Worm (Caenorhabditis elegans) whole organism, L4 larva: ENCODE results near the gene clh-4.

Source experiments
- F37D6.2 ChIP-seq: sonication (generic microtip); optimal IDR thresholded peaks from 2 replicates; lab custom pipeline; 2016; ENCODE audit warnings: mild to moderate bottlenecking, missing genetic modification characterization, missing compliant biosample characterization
- F44E2.7 ChIP-seq: fragments of 200-800 bp; sonication (Bioruptor generic); IDR thresholded peaks from 2 replicates; pipeline ENCODE4 v2.1.2; 2022; ENCODE audit warnings: missing genetic modification characterization, missing compliant biosample characterization
- T20F7.1 ChIP-seq: fragments of 200-800 bp; sonication (Bioruptor generic); optimal IDR thresholded peaks from 2 replicates; lab custom pipeline; 2018; ENCODE audit warnings: mild to moderate bottlenecking, missing genetic modification characterization, missing compliant biosample characterization
- T26A8.4 ChIP-seq: fragments of 200-800 bp; sonication (Bioruptor generic); IDR thresholded peaks from 2 replicates; pipeline ENCODE4 v1.3.6; 2022; ENCODE audit warnings: missing genetic modification characterization, missing compliant biosample characterization
- Y48G9A.11 ChIP-seq: fragments of 200-800 bp; sonication (Bioruptor generic); IDR thresholded peaks from 2 replicates; pipeline ENCODE4 v1.3.6; 2022; ENCODE audit warnings: missing genetic modification reagents, missing genetic modification characterization, missing compliant biosample characterization
- ZK546.5 ChIP-seq, 2 experiments: sonication (generic microtip); optimal IDR thresholded peaks; 2 replicates each; lab custom pipeline; 2017; ENCODE audit warnings: missing biosample characterization in 2 of 2, missing genetic modification characterization in 2 of 2
- aha-1 ChIP-seq: fragments of 150-350 bp; peaks from one replicate; lab custom pipeline; 2014; ENCODE audit warnings: missing biosample characterization, missing genetic modification characterization
- ama-1 ChIP-seq: fragments of 150-350 bp; optimal IDR thresholded peaks from 2 replicates; lab custom pipeline; 2014; ENCODE audit warnings: inconsistent platforms, mixed read lengths
- daf-16 ChIP-seq, 3 experiments: sonication (generic microtip); optimal IDR thresholded peaks; 2 replicates each; lab custom pipeline; 2016 to 2017; ENCODE audit warnings: missing genetic modification characterization in 3 of 3, missing genetic modification reagents in 3 of 3, mild to moderate bottlenecking in 2 of 3, missing compliant biosample characterization in 2 of 3, missing biosample characterization in 1 of 3, moderate library complexity in 1 of 3
- daf-19 ChIP-seq: fragments of 200-800 bp; sonication (Bioruptor generic); conservative IDR thresholded peaks from 2 replicates; pipeline ENCODE4 v1.3.6; 2022; ENCODE audit warnings: missing genetic modification characterization, missing compliant biosample characterization
- dmd-9 ChIP-seq: fragments of 200-800 bp; sonication (Bioruptor generic); IDR thresholded peaks from 2 replicates; pipeline ENCODE4 v1.3.6; 2022; ENCODE audit warnings: missing genetic modification reagents, missing genetic modification characterization, missing compliant biosample characterization
- egl-43 ChIP-seq: fragments of 200-800 bp; sonication (Bioruptor generic); IDR thresholded peaks from 2 replicates; pipeline ENCODE4 v1.3.6; 2022; ENCODE audit warnings: missing genetic modification reagents, missing genetic modification characterization, missing compliant biosample characterization
- fkh-10 ChIP-seq: fragments of 150-350 bp; optimal IDR thresholded peaks from 2 replicates; lab custom pipeline; 2014; ENCODE audit warnings: missing biosample characterization, missing genetic modification reagents, missing genetic modification characterization
- gei-8 ChIP-seq: fragments of 200-800 bp; sonication (Bioruptor generic); optimal IDR thresholded peaks from 2 replicates; lab custom pipeline; 2018; ENCODE audit warnings: mild to moderate bottlenecking, missing genetic modification characterization, missing compliant biosample characterization
- hif-1 ChIP-seq, 2 experiments: sonication (generic microtip); optimal IDR thresholded peaks; 2 replicates each; lab custom pipeline; 2016 to 2017; ENCODE audit warnings: missing compliant biosample characterization in 2 of 2, missing genetic modification characterization in 2 of 2, missing genetic modification reagents in 2 of 2, missing genotype in 2 of 2, mild to moderate bottlenecking in 1 of 2
- hlh-30 ChIP-seq: sonication (generic microtip); optimal IDR thresholded peaks from 2 replicates; lab custom pipeline; 2017; ENCODE audit warnings: antibody characterized with exemption, mild to moderate bottlenecking, missing genetic modification characterization, missing compliant biosample characterization; ENCODE audit not compliant: insufficient read depth
- jun-1 ChIP-seq: fragments of 150-350 bp; optimal IDR thresholded peaks from 2 replicates; lab custom pipeline; 2014; ENCODE audit warnings: missing biosample characterization, missing genetic modification reagents, missing genetic modification characterization
- lin-1 ChIP-seq: fragments of 200-800 bp; sonication (Bioruptor generic); IDR thresholded peaks from 2 replicates; pipeline ENCODE4 v1.3.6; 2022; ENCODE audit warnings: missing genetic modification reagents, missing genetic modification characterization, missing compliant biosample characterization
- mdl-1 ChIP-seq, 2 experiments: fragments of 150-350 bp in 1 of 2; sonication (generic microtip) in 1 of 2; optimal IDR thresholded peaks; 2 replicates each; lab custom pipeline; 2014 to 2017; ENCODE audit warnings: missing biosample characterization in 2 of 2, missing genetic modification characterization in 2 of 2
- mdt-29 ChIP-seq: fragments of 200-800 bp; sonication (Bioruptor generic); IDR thresholded peaks from 2 replicates; pipeline ENCODE4 v1.3.6; 2022; ENCODE audit warnings: missing genetic modification reagents, missing genetic modification characterization, missing compliant biosample characterization
- mep-1 ChIP-seq: fragments of 150-350 bp; sonication (generic microtip); optimal IDR thresholded peaks from 3 replicates; lab custom pipeline; 2014; ENCODE audit warnings: missing biosample characterization, missing genetic modification characterization
- mes-2 ChIP-seq: sonication (generic microtip); optimal IDR thresholded peaks from 2 replicates; lab custom pipeline; 2016; ENCODE audit warnings: missing genotype, mild to moderate bottlenecking, missing genetic modification characterization, missing compliant biosample characterization; ENCODE audit not compliant: poor library complexity, severe bottlenecking
- nhr-102 ChIP-seq: sonication (generic microtip); optimal IDR thresholded peaks from 2 replicates; lab custom pipeline; 2016; ENCODE audit warnings: mild to moderate bottlenecking, missing genetic modification characterization, moderate library complexity, missing compliant biosample characterization
- nhr-25 ChIP-seq: sonication (generic microtip); optimal IDR thresholded peaks from 2 replicates; lab custom pipeline; 2017; ENCODE audit warnings: missing genetic modification characterization, mild to moderate bottlenecking, missing compliant biosample characterization, antibody characterized with exemption, moderate library complexity, borderline replicate concordance; ENCODE audit not compliant: insufficient read depth
- nhr-41 ChIP-seq: fragments of 200-800 bp; sonication (Bioruptor generic); IDR thresholded peaks from 2 replicates; pipeline ENCODE4 v1.3.6; 2022; ENCODE audit warnings: missing genetic modification reagents, missing genetic modification characterization, missing compliant biosample characterization
- nhr-76 ChIP-seq: fragments of 150-350 bp; optimal IDR thresholded peaks from 2 replicates; lab custom pipeline; 2014; ENCODE audit warnings: missing biosample characterization, missing genetic modification characterization
- nhr-77 ChIP-seq: fragments of 150-350 bp; optimal IDR thresholded peaks from 2 replicates; lab custom pipeline; 2014; ENCODE audit warnings: missing biosample characterization, missing genetic modification characterization
- pha-4 ChIP-seq, 2 experiments: fragments of 150-350 bp in 1 of 2; fragments of 200-800 bp in 1 of 2; sonication (Bioruptor generic) in 1 of 2; IDR thresholded peaks in 1 of 2; optimal IDR thresholded peaks in 1 of 2; 2 replicates each; pipeline versions ENCODE4 v1.3.6 to Lab custom; 2014 to 2022; ENCODE audit warnings: missing genetic modification characterization in 2 of 2, missing genetic modification reagents in 2 of 2, missing biosample characterization in 1 of 2, missing compliant biosample characterization in 1 of 2
- php-3 ChIP-seq: fragments of 200-800 bp; sonication (Bioruptor generic); IDR thresholded peaks from 2 replicates; pipeline ENCODE4 v1.3.6; 2022; ENCODE audit warnings: missing genetic modification reagents, missing genetic modification characterization, missing compliant biosample characterization
- pqm-1 ChIP-seq: sonication (generic microtip); optimal IDR thresholded peaks from 2 replicates; lab custom pipeline; 2017; ENCODE audit warnings: missing biosample characterization, missing genetic modification characterization
- saeg-2 ChIP-seq: fragments of 200-800 bp; sonication (Bioruptor generic); IDR thresholded peaks from 2 replicates; pipeline ENCODE4 v1.3.6; 2022; ENCODE audit warnings: missing genetic modification reagents, missing genetic modification characterization, missing compliant biosample characterization
- snpc-1.2 ChIP-seq: fragments of 200-800 bp; sonication (Bioruptor generic); IDR thresholded peaks from 2 replicates; pipeline ENCODE4 v1.3.6; 2022; ENCODE audit warnings: missing genetic modification reagents, missing genetic modification characterization, missing compliant biosample characterization
- spr-3 ChIP-seq: fragments of 200-800 bp; sonication (Bioruptor generic); optimal IDR thresholded peaks from 2 replicates; lab custom pipeline; 2018; ENCODE audit warnings: mild to moderate bottlenecking, missing genetic modification characterization, missing compliant biosample characterization
- tra-1 ChIP-seq: fragments of 200-800 bp; sonication (Bioruptor generic); IDR thresholded peaks from 2 replicates; pipeline ENCODE4 v1.3.6; 2022; ENCODE audit warnings: missing genetic modification reagents, missing genetic modification characterization, missing compliant biosample characterization
- unc-62 ChIP-seq, 3 experiments: fragments of 150-350 bp in 1 of 3; sonication (generic microtip); optimal IDR thresholded peaks in 2 of 3; peaks in 1 of 3; 1 replicate in 1 of 3; 2 replicates in 2 of 3; lab custom pipeline; 2014 to 2017; ENCODE audit warnings: missing biosample characterization in 3 of 3, missing genetic modification characterization in 3 of 3, missing genetic modification reagents in 3 of 3, missing genotype in 1 of 3
- zfp-3 ChIP-seq: fragments of 200-800 bp; sonication (Bioruptor generic); conservative IDR thresholded peaks from 2 replicates; pipeline ENCODE4 v1.3.6; 2022; ENCODE audit warnings: missing genetic modification reagents, missing genetic modification characterization, missing compliant biosample characterization
- zip-2 ChIP-seq: fragments of 150-350 bp; optimal IDR thresholded peaks from 2 replicates; lab custom pipeline; 2014; ENCODE audit warnings: missing biosample characterization, missing genetic modification characterization

Gene clh-4

DNA sequence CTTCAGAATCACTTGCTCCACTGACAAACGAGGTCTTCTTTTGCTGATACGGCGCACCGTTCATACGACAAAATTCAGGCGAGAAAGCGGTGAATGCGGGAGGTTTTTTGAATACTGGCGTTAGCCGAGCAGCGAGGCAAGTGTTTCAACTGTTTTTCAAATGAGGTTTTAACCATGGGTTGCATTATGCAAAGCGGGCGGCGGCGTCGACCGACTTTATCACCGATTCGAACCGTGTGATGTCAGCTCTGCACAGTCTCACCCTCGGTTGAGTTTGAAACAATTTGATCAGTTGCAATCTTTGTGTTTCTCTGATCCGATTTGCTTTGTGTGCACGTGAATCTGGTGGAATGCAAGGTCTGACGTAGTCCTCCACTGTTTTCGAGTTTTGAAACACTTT, at the start of gene clh-4:
clh-4 (minus strand) TSS at position 101 of the 400 bp plus-strand sequence.
- TF ChIP-seq egl-43 (GFP tag; lab: Robert Waterston, UW) (peak; percentile 22; the same call in 1 of the 2 replicates), unc-62 (GFP tag; optimal IDR thresholded peaks at IDR 0.05 in 1 of 2; lab: Kevin White, UChicago) (peak in 1 of 2 experiments; percentile 23), unc-62 (tag; optimal IDR thresholded peaks at IDR 0.05; lab: Kevin White, UChicago) (no peak), gei-8 (GFP tag; lab: Kevin White, UChicago) (no peak), T26A8.4 (GFP tag; lab: Robert Waterston, UW) (0 out of 2 replicates have a peak, but pooled peaks have one; percentile 15)
- TF ChIP-seq, all 104 proteins: peak for 3

DNA sequence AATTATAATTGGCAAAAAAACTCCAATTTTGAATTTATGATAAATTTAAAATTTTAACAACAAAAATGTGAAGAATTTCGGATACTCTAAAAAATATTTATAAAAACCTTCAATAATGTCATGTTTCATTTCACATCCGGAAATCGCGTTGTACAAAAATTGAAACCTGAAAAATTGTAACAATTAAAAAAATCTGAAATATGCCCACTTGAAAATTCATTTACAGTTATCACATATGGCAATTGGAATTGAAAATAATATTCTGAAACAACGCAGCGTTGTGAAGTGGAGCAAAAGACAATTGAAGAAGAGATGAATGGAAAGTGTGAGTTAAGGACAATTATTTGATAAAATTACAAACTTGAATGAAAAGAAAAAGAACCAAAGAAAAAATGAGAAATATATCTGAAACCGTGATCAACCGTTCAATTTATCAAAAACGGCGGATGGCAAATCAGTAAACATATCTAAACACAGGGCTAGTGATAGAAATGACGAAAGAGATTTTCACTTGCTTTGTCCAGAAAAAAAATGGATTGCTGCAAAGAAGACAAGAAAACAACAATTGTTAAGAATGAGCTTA, 48.2 kb upstream of the clh-4 start:
- TF ChIP-seq php-3 (GFP tag; lab: Robert Waterston, UW) (no peak), hif-1 (tag; optimal IDR thresholded peaks at IDR 0.05; lab: Kevin White, UChicago) (no peak), Y48G9A.11 (GFP tag; lab: Robert Waterston, UW) (no peak; the same call in 1 of the 2 replicates), T20F7.1 (no peak), spr-3 (GFP tag; lab: Kevin White, UChicago) (no peak), saeg-2 (0 out of 2 replicates have a peak, but pooled peaks have one; percentile 16), mep-1 (tag; lab: Kevin White, UChicago) (no peak), T26A8.4 (GFP tag; lab: Robert Waterston, UW) (peak; percentile 35), aha-1 (peak; percentile 94), snpc-1.2 (0 out of 2 replicates have a peak, but pooled peaks have one; percentile 6), tra-1 (GFP tag; lab: Robert Waterston, UW) (no peak), hlh-30 (tag; lab: Kevin White, UChicago) (no peak), F44E2.7 (GFP tag; lab: Robert Waterston, UW) (0 out of 2 replicates have a peak, but pooled peaks have one; percentile 53), nhr-102 (tag; lab: Kevin White, UChicago) (peak; percentile 34), ZK546.5 (tag; optimal IDR thresholded peaks at IDR 0.05; lab: Kevin White, UChicago) (no peak), mdl-1 (tag; optimal IDR thresholded peaks at IDR 0.05; lab: Kevin White, UChicago) (no peak), mes-2 (no peak), daf-19 (GFP tag; lab: Robert Waterston, UW) (no peak), jun-1 (tag; lab: Kevin White, UChicago) (no peak), dmd-9 (GFP tag; lab: Robert Waterston, UW) (0 out of 2 replicates have a peak, but pooled peaks have one; percentile 1), mdt-29 (GFP tag; lab: Robert Waterston, UW) (no peak; the same call in 1 of the 2 replicates), ama-1 (lab: Kevin White, UChicago) (no peak), nhr-41 (0 out of 2 replicates have a peak, but pooled peaks have one; percentile 8), zip-2 (peak; percentile 11), fkh-10 (GFP tag; lab: Kevin White, UChicago) (no peak), gei-8 (GFP tag; lab: Kevin White, UChicago) (peak; percentile 6), F37D6.2 (peak; percentile 1), daf-16 (GFP tag; optimal IDR thresholded peaks at IDR 0.05; lab: Kevin White, UChicago) (no peak), daf-16 (tag; optimal IDR thresholded peaks at IDR 0.05; lab: Kevin White, UChicago) (peak; percentile 22), pqm-1 (tag; lab: Kevin White, UChicago) (no peak), pha-4 (GFP tag; IDR thresholded peaks at IDR 0.05; lab: Robert Waterston, UW) (0 out of 2 replicates have a peak, but pooled peaks have one; percentile 4), pha-4 (tag; optimal IDR thresholded peaks at IDR 0.05; lab: Kevin White, UChicago) (no peak), zfp-3 (GFP tag; lab: Robert Waterston, UW) (peak; percentile 23; the same call in 1 of the 2 replicates), lin-1 (peak; percentile 10; the same call in 1 of the 2 replicates), nhr-25 (peak; percentile 23), nhr-76 (no peak), nhr-77 (no peak)
